Worm (Caenorhabditis elegans): Measurements from ENCODE around the gene rfip-2.

Gene rfip-2

ce11 chrII:770253-770652 lies 46.7 kb downstream of the rfip-2 start, which contains the start of gene C08G5.6:
C08G5.6 (plus strand) TSS chrII:770553.
- no peak for TF ChIP-seq tbx-37 (GFP tag; conservative IDR thresholded peaks at IDR 0.05)
- no peak for TF ChIP-seq tra-4 (tag; optimal IDR thresholded peaks at IDR 0.05)
- no peak for TF ChIP-seq F13C5.2 (tag; optimal IDR thresholded peaks at IDR 0.05)
- no peak for TF ChIP-seq sea-1 (GFP tag; conservative IDR thresholded peaks at IDR 0.05)
- TF ChIP-seq scrt-1 (GFP tag; IDR thresholded peaks at IDR 0.05), result no peak
- TF ChIP-seq hmg-4 (GFP tag; optimal IDR thresholded peaks at IDR 0.05), result no peak
- no peak for TF ChIP-seq ama-1 (optimal IDR thresholded peaks at IDR 0.05)
- no peak for TF ChIP-seq ceh-13 (GFP tag; optimal IDR thresholded peaks at IDR 0.05)
- no peak for TF ChIP-seq hnd-1 (tag; optimal IDR thresholded peaks at IDR 0.05)
- no peak for TF ChIP-seq B0310.2 (tag; optimal IDR thresholded peaks at IDR 0.05)
- TF ChIP-seq ceh-36 (tag; optimal IDR thresholded peaks at IDR 0.05), result no peak
- no peak for TF ChIP-seq flt-1 (GFP tag; IDR thresholded peaks at IDR 0.05)
- no peak for TF ChIP-seq aly-1 (tag; optimal IDR thresholded peaks at IDR 0.05)
- no peak for TF ChIP-seq pes-1 (GFP tag; IDR thresholded peaks at IDR 0.05)
- no peak for TF ChIP-seq ets-7 (tag; optimal IDR thresholded peaks at IDR 0.05)
- TF ChIP-seq hmbx-1 (tag; optimal IDR thresholded peaks at IDR 0.05), result no peak
- TF ChIP-seq tbx-11 (GFP tag; IDR thresholded peaks at IDR 0.05), result no peak

- no peak for TF ChIP-seq flt-1 (GFP tag; IDR thresholded peaks at IDR 0.05)
- no peak for TF ChIP-seq ama-1 (optimal IDR thresholded peaks at IDR 0.05)
- no peak for TF ChIP-seq scrt-1 (GFP tag; IDR thresholded peaks at IDR 0.05)
- TF ChIP-seq B0310.2 (tag; optimal IDR thresholded peaks at IDR 0.05), result no peak
- no peak for TF ChIP-seq hnd-1 (tag; optimal IDR thresholded peaks at IDR 0.05)
- no peak for TF ChIP-seq tbx-37 (GFP tag; conservative IDR thresholded peaks at IDR 0.05)
- TF ChIP-seq hmg-4 (GFP tag; optimal IDR thresholded peaks at IDR 0.05), result no peak
- no peak for TF ChIP-seq hmbx-1 (tag; optimal IDR thresholded peaks at IDR 0.05)
- no peak for TF ChIP-seq pes-1 (GFP tag; IDR thresholded peaks at IDR 0.05)
- no peak for TF ChIP-seq ceh-13 (GFP tag; optimal IDR thresholded peaks at IDR 0.05)
- no peak for TF ChIP-seq tra-4 (tag; optimal IDR thresholded peaks at IDR 0.05)
- no peak for TF ChIP-seq aly-1 (tag; optimal IDR thresholded peaks at IDR 0.05)
- no peak for TF ChIP-seq tbx-11 (GFP tag; IDR thresholded peaks at IDR 0.05)
- no peak for TF ChIP-seq ets-7 (tag; optimal IDR thresholded peaks at IDR 0.05)
- TF ChIP-seq F13C5.2 (tag; optimal IDR thresholded peaks at IDR 0.05), result no peak
- TF ChIP-seq ceh-36 (tag; optimal IDR thresholded peaks at IDR 0.05), result no peak
- TF ChIP-seq sea-1 (GFP tag; conservative IDR thresholded peaks at IDR 0.05), result no peak
Measured at ce11 chrII:773830-774229, 50.2 kb downstream of the rfip-2 start.

ce11 chrII:775033-775432 lies 51.4 kb downstream of the rfip-2 start, which contains the start of gene Y39F10A.1:
Y39F10A.1 (plus strand) TSS chrII:775333.
- TF ChIP-seq F13C5.2 (tag; optimal IDR thresholded peaks at IDR 0.05), result no peak
- no peak for TF ChIP-seq hmbx-1 (tag; optimal IDR thresholded peaks at IDR 0.05)
- TF ChIP-seq B0310.2 (tag; optimal IDR thresholded peaks at IDR 0.05), result no peak
- TF ChIP-seq tbx-37 (GFP tag; conservative IDR thresholded peaks at IDR 0.05), result no peak
- TF ChIP-seq aly-1 (tag; optimal IDR thresholded peaks at IDR 0.05), result no peak
- TF ChIP-seq tra-4 (tag; optimal IDR thresholded peaks at IDR 0.05), result no peak
- no peak for TF ChIP-seq ceh-36 (tag; optimal IDR thresholded peaks at IDR 0.05)
- no peak for TF ChIP-seq ceh-13 (GFP tag; optimal IDR thresholded peaks at IDR 0.05)
- TF ChIP-seq flt-1 (GFP tag; IDR thresholded peaks at IDR 0.05), result no peak

Data from whole organism, early embryonic.